Worm (Caenorhabditis elegans) whole organism, L4 larva: Measurements from ENCODE around the gene ZK809.9.
A peak's percentile ranks its signal among the peaks of the same experiment; 100 is the strongest.

Experiments used
- F44E2.7 ChIP-seq: fragments of 200-800 bp; sonication (Bioruptor generic); IDR thresholded peaks from 2 replicates; pipeline ENCODE4 v2.1.2; 2022; ENCODE audit warnings: missing genetic modification characterization, missing compliant biosample characterization
- T26A8.4 ChIP-seq: fragments of 200-800 bp; sonication (Bioruptor generic); IDR thresholded peaks from 2 replicates; pipeline ENCODE4 v1.3.6; 2022; ENCODE audit warnings: missing genetic modification characterization, missing compliant biosample characterization
- ZK546.5 ChIP-seq, 2 experiments: sonication (generic microtip); optimal IDR thresholded peaks; 2 replicates each; lab custom pipeline; 2017; ENCODE audit warnings: missing biosample characterization in 2 of 2, missing genetic modification characterization in 2 of 2
- aha-1 ChIP-seq: fragments of 150-350 bp; peaks from one replicate; lab custom pipeline; 2014; ENCODE audit warnings: missing biosample characterization, missing genetic modification characterization
- ceh-82 ChIP-seq: sonication (generic microtip); optimal IDR thresholded peaks from 2 replicates; lab custom pipeline; 2017; ENCODE audit warnings: missing biosample characterization, missing genetic modification characterization
- ctbp-1 ChIP-seq: fragments of 200-800 bp; sonication (Bioruptor generic); IDR thresholded peaks from 2 replicates; pipeline ENCODE4 v1.3.6; 2022; ENCODE audit warnings: missing genetic modification reagents, missing genetic modification characterization, missing compliant biosample characterization
- daf-12 ChIP-seq: fragments of 150-350 bp; optimal IDR thresholded peaks from 2 replicates; lab custom pipeline; 2014; ENCODE audit warnings: missing biosample characterization, missing genetic modification reagents, missing genetic modification characterization
- daf-16 ChIP-seq, 3 experiments: sonication (generic microtip); optimal IDR thresholded peaks; 2 replicates each; lab custom pipeline; 2016 to 2017; ENCODE audit warnings: missing genetic modification characterization in 3 of 3, missing genetic modification reagents in 3 of 3, mild to moderate bottlenecking in 2 of 3, missing compliant biosample characterization in 2 of 3, missing biosample characterization in 1 of 3, moderate library complexity in 1 of 3
- daf-8 ChIP-seq: fragments of 200-800 bp; sonication (Bioruptor generic); IDR thresholded peaks from 2 replicates; pipeline ENCODE4 v1.3.6; 2022; ENCODE audit warnings: missing genetic modification characterization, missing compliant biosample characterization
- dmd-9 ChIP-seq: fragments of 200-800 bp; sonication (Bioruptor generic); IDR thresholded peaks from 2 replicates; pipeline ENCODE4 v1.3.6; 2022; ENCODE audit warnings: missing genetic modification reagents, missing genetic modification characterization, missing compliant biosample characterization
- dve-1 ChIP-seq: sonication (generic microtip); optimal IDR thresholded peaks from 2 replicates; lab custom pipeline; 2017; ENCODE audit warnings: antibody characterized with exemption, mild to moderate bottlenecking, missing genetic modification characterization, missing compliant biosample characterization; ENCODE audit not compliant: insufficient read depth
- egl-27 ChIP-seq: sonication (generic microtip); optimal IDR thresholded peaks from 3 replicates; lab custom pipeline; 2017; ENCODE audit warnings: missing biosample characterization, missing genetic modification reagents, missing genetic modification characterization
- hlh-11 ChIP-seq: fragments of 200-800 bp; sonication (Bioruptor generic); optimal IDR thresholded peaks from 2 replicates; lab custom pipeline; 2018; ENCODE audit warnings: mild to moderate bottlenecking, missing genetic modification characterization, missing compliant biosample characterization
- hmg-1.1 ChIP-seq: fragments of 200-800 bp; sonication (Bioruptor generic); IDR thresholded peaks from 2 replicates; pipeline ENCODE4 v1.3.6; 2022; ENCODE audit warnings: missing genetic modification reagents, missing genetic modification characterization, missing compliant biosample characterization
- lin-13 ChIP-seq: fragments of 150-350 bp; optimal IDR thresholded peaks from 2 replicates; lab custom pipeline; 2014; ENCODE audit warnings: missing biosample characterization, missing genetic modification reagents, missing genetic modification characterization
- lsy-2 ChIP-seq, 2 experiments: fragments of 150-350 bp in 1 of 2; sonication (generic microtip) in 1 of 2; optimal IDR thresholded peaks; 2 replicates each; lab custom pipeline; 2014 to 2017; ENCODE audit warnings: missing biosample characterization in 2 of 2, missing genetic modification characterization in 2 of 2
- mep-1 ChIP-seq: fragments of 150-350 bp; sonication (generic microtip); optimal IDR thresholded peaks from 3 replicates; lab custom pipeline; 2014; ENCODE audit warnings: missing biosample characterization, missing genetic modification characterization
- mes-2 ChIP-seq: sonication (generic microtip); optimal IDR thresholded peaks from 2 replicates; lab custom pipeline; 2016; ENCODE audit warnings: missing genotype, mild to moderate bottlenecking, missing genetic modification characterization, missing compliant biosample characterization; ENCODE audit not compliant: poor library complexity, severe bottlenecking
- nhr-10 ChIP-seq: fragments of 150-350 bp; optimal IDR thresholded peaks from 2 replicates; lab custom pipeline; 2014; ENCODE audit warnings: missing biosample characterization, missing genetic modification characterization
- nhr-28 ChIP-seq: fragments of 150-350 bp; optimal IDR thresholded peaks from 2 replicates; lab custom pipeline; 2014; ENCODE audit warnings: missing biosample characterization, missing genetic modification characterization
- nhr-41 ChIP-seq: fragments of 200-800 bp; sonication (Bioruptor generic); IDR thresholded peaks from 2 replicates; pipeline ENCODE4 v1.3.6; 2022; ENCODE audit warnings: missing genetic modification reagents, missing genetic modification characterization, missing compliant biosample characterization
- nhr-77 ChIP-seq: fragments of 150-350 bp; optimal IDR thresholded peaks from 2 replicates; lab custom pipeline; 2014; ENCODE audit warnings: missing biosample characterization, missing genetic modification characterization
- rbr-2 ChIP-seq: sonication (generic microtip); optimal IDR thresholded peaks from 2 replicates; lab custom pipeline; 2016; ENCODE audit warnings: missing genotype, missing genetic modification characterization, missing compliant biosample characterization
- sdz-12 ChIP-seq: fragments of 200-800 bp; sonication (Bioruptor generic); optimal IDR thresholded peaks from 2 replicates; lab custom pipeline; 2018; ENCODE audit warnings: mild to moderate bottlenecking, missing genetic modification characterization, missing compliant biosample characterization
- spr-1 ChIP-seq: sonication (generic microtip); optimal IDR thresholded peaks from 2 replicates; lab custom pipeline; 2016; ENCODE audit warnings: mild to moderate bottlenecking, missing genetic modification characterization, missing compliant biosample characterization
- tag-97 ChIP-seq: fragments of 200-800 bp; sonication (Bioruptor generic); IDR thresholded peaks from 2 replicates; pipeline ENCODE4 v1.3.6; 2022; ENCODE audit warnings: missing genetic modification characterization, missing compliant biosample characterization
- unc-62 ChIP-seq, 3 experiments: fragments of 150-350 bp in 1 of 3; sonication (generic microtip); optimal IDR thresholded peaks in 2 of 3; peaks in 1 of 3; 1 replicate in 1 of 3; 2 replicates in 2 of 3; lab custom pipeline; 2014 to 2017; ENCODE audit warnings: missing biosample characterization in 3 of 3, missing genetic modification characterization in 3 of 3, missing genetic modification reagents in 3 of 3, missing genotype in 1 of 3

ZK809.9 gene

DNA sequence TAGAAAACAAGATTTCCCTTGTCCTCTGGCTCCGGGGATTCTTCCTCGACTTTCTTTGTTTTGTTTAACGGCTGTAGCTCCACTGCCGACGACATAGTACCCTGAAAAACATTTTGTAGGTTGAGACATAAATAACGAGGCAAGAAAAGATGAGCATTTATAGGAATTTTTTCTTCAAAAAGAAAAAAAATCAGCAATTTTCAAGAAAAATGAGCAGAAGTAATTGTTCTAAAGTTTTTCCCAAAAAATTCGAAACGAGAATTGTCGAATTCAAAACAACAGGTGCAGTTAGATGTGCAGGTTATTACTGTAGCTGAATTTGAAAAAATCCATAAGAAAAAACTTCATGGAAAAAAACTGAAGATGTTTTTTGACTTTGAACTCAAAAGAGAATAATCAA is 9.7 kb upstream of the ZK809.9 start, which contains the start of gene ent-1:
Gene ent-1 (minus strand): TSS at position 101 of the 400 bp plus-strand sequence.
- TF ChIP-seq aha-1 (tag; lab: Kevin White, UChicago) (peak; percentile 70), hmg-1.1 (GFP tag; lab: Robert Waterston, UW) (no peak), lsy-2 (tag; optimal IDR thresholded peaks at IDR 0.05; lab: Kevin White, UChicago) (peak in 1 of 2 experiments; percentile 9)

DNA sequence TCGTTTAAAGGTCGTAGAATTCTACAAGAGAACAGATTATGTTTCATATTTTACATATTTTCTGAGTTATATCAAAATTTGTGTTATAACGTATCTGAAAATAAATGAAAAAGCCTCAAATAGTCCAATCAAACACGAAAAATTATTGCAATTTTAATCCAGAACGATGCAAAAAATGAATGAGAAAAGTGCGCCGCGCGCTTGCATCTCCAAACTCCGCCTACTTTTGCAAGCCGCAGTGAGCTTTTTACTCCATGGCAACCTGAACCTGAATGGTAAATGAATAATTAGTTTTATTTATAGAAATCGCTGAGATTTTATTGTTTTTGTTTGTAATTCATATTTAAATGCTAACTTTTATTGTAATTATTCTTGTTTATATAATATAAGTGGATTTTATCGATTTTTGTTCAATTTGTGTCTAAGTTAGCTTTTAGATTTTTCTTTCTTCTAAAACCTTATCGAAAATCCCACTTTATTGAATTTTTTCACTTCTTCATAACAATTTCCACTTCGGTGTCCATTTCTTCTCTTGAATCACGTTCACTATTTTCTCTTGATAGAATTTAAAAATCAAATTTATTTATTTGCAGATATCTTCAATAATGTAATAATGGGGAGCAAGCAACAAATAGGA is 8.8 kb upstream of the ZK809.9 start, which contains the start of gene ZK809.5:
Gene ZK809.5 (plus strand): TSS at position 587 of the 637 bp plus-strand sequence.
- peak; percentile 54 for TF ChIP-seq mes-2
- TF ChIP-seq lsy-2 (tag; optimal IDR thresholded peaks at IDR 0.05; lab: Kevin White, UChicago) = peak in 1 of 2 experiments; percentile 20
- no peak for TF ChIP-seq hlh-11 (tag; lab: Kevin White, UChicago)
- TF ChIP-seq aha-1 (tag; lab: Kevin White, UChicago) = peak; percentile 46
- no peak for TF ChIP-seq egl-27 (tag; lab: Kevin White, UChicago)
- TF ChIP-seq, all 104 proteins: peak for 3

DNA sequence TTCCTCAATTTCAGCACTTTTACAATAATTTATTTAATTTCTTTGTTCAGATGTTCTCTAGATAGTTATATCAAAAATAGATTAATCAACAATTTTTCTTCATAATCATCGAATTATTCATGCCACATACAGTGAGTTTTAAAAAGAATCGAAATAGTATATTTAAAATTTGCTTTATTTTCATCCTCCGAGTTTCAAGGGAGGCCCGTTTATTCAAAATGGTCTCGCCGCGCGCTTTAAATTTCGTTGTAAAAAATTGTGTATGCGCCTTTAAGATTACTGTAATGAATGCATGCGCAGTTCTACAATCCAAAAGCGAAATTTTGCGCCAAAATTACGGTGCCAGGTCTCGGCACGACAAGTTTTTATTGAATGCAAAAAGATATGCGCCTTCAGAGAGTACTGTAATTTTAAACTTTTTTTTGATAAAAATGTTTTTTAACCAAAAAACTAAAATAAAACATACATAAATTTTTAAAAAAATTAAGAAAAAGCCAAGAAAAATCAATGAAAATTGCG is 5.3 kb upstream of the ZK809.9 start, which contains the start of gene ZK792.1:
Gene ZK792.1 (plus strand): TSS at position 51 of the 519 bp plus-strand sequence.
- TF ChIP-seq aha-1 (tag; lab: Kevin White, UChicago) (peak; percentile 49), daf-8 (no peak)

DNA sequence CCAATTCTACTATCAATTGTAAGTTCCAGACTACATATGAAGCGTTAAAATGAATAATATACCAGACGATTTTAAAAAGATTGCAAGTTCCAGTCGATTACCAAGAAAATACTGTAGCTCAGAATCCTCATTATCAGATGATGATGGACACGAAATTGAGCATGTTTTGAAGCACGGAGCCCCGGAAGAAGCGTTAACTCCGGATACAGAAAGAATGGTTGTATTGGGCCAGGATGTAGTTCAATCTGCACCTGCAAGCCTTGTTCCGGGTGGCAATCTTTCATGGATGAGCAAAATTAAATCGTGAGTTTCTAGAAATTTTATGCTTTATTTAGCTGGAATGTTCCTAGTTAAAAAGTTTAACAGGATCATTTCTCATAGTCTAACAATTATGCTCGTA is 2.9 kb downstream of the ZK809.9 start, which contains the start of gene atg-4.2:
Gene atg-4.2 (plus strand): TSS at position 24 of the 400 bp plus-strand sequence.
- no peak for TF ChIP-seq nhr-77 (tag; lab: Kevin White, UChicago)
- no peak for TF ChIP-seq ceh-82 (tag; lab: Kevin White, UChicago)
- TF ChIP-seq unc-62 (GFP tag; optimal IDR thresholded peaks at IDR 0.05 in 1 of 2; lab: Kevin White, UChicago) = peak in 1 of 2 experiments; percentile 93
- TF ChIP-seq unc-62 (tag; optimal IDR thresholded peaks at IDR 0.05; lab: Kevin White, UChicago) = no peak
- no peak for TF ChIP-seq nhr-28 (tag; lab: Kevin White, UChicago)
- TF ChIP-seq nhr-41 (GFP tag; lab: Robert Waterston, UW) = no peak
- TF ChIP-seq ctbp-1 = no peak
- TF ChIP-seq dve-1 (tag; lab: Kevin White, UChicago) = no peak
- TF ChIP-seq daf-16 (GFP tag; optimal IDR thresholded peaks at IDR 0.05; lab: Kevin White, UChicago) = no peak
- no peak for TF ChIP-seq daf-16 (tag; optimal IDR thresholded peaks at IDR 0.05; lab: Kevin White, UChicago)

DNA sequence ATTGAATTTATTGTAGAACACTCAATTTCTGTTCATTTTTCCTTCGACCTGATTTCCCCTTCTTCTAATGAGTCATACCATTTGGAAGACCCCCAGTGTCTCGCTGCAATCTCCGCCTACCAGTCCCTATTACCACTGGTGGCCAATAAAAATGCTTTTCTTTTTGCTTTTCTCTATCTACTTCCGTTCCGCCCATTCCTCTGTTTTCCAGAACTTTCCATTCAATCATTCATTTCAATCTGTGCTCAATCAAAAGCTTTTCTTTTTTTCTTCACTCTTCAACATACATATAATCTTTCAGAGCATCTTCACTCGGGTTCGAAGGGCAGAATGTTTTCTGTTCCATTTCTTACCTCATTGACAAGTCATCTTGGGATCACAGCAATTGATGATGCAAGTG is 8.4 kb downstream of the ZK809.9 start, which contains the start of gene inx-8:
Gene inx-8 (plus strand): TSS at position 301 of the 400 bp plus-strand sequence.
- no peak for TF ChIP-seq T26A8.4 (GFP tag; lab: Robert Waterston, UW)
- TF ChIP-seq spr-1 (tag; lab: Kevin White, UChicago) = no peak
- TF ChIP-seq hlh-11 (tag; lab: Kevin White, UChicago) = no peak
- TF ChIP-seq rbr-2 (tag; lab: Kevin White, UChicago) = no peak
- no peak for TF ChIP-seq F44E2.7 (GFP tag; lab: Robert Waterston, UW)

DNA sequence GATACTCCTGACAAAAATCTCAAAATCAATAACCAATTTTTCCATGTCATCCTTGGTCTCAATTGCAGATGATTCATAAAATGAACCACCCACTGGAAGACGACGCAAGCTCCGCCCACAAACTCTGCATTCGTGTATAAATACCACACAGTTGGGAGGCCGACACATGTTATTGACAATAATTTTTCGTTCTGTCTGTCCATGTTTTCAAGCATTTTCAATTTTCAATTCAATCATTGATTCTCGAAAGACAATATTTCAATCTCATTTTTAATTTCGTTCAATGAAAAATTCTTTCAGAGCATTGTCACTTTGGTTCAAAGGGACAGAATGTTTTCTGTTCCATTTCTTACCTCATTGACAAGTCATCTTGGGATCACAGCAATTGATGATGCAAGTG is 10.9 kb downstream of the ZK809.9 start, which contains the start of gene inx-9:
Gene inx-9 (plus strand): TSS at position 301 of the 400 bp plus-strand sequence.
- TF ChIP-seq nhr-10 (tag; lab: Kevin White, UChicago) (no peak), daf-12 (tag; lab: Kevin White, UChicago) (no peak), mep-1 (tag; lab: Kevin White, UChicago) (no peak), dmd-9 (GFP tag; lab: Robert Waterston, UW) (no peak), sdz-12 (GFP tag; lab: Kevin White, UChicago) (no peak), hmg-1.1 (GFP tag; lab: Robert Waterston, UW) (no peak), tag-97 (no peak), daf-8 (no peak)

DNA sequence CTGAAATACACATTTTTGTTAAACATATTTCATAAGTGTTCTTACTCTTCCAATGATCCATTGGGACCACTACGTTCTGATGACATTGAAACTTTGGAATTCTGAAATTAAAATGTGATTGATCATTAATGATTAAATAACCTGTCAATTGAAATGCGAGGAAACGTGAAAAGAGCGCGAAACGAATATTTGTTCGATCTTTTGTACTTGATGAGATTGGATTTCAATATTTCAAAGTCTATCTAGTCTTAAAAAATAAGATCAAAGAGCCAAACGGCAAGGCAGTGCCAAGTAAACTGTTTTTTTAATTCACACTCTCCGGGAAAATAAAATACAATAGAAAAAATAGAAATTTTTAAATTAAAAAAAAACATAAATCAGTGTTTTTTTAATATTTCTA is 16.8 kb downstream of the ZK809.9 start, which contains the start of gene ZK792.4:
Gene ZK792.4 (minus strand): TSS at position 101 of the 400 bp plus-strand sequence.
- no peak for TF ChIP-seq tag-97
- TF ChIP-seq lin-13 (GFP tag; lab: Kevin White, UChicago) = no peak
- no peak for TF ChIP-seq mep-1 (tag; lab: Kevin White, UChicago)
- no peak for TF ChIP-seq spr-1 (tag; lab: Kevin White, UChicago)
- TF ChIP-seq ZK546.5 (tag; optimal IDR thresholded peaks at IDR 0.05; lab: Kevin White, UChicago) = no peak
- TF ChIP-seq rbr-2 (tag; lab: Kevin White, UChicago) = no peak
